Worm (Caenorhabditis elegans) whole organism, mixed stage, embryonic: ENCODE measurements around the gene C25E10.11.

ENCODE experiments used
- blmp-1 ChIP-seq: fragments of 150-350 bp; optimal IDR thresholded peaks from 2 replicates; lab custom pipeline; 2014; ENCODE audit warnings: missing biosample characterization, missing genetic modification characterization
- ceh-39 ChIP-seq: fragments of 150-350 bp; optimal IDR thresholded peaks from 2 replicates; lab custom pipeline; 2014; ENCODE audit warnings: missing biosample characterization, missing genetic modification characterization
- ceh-43 ChIP-seq: fragments of 200-800 bp; sonication (Bioruptor generic); optimal IDR thresholded peaks from 2 replicates; lab custom pipeline; 2018; ENCODE audit warnings: mild to moderate bottlenecking, missing genetic modification characterization, moderate library complexity, missing compliant biosample characterization
- ces-1 ChIP-seq: fragments of 150-350 bp; optimal IDR thresholded peaks from 2 replicates; lab custom pipeline; 2014; ENCODE audit warnings: missing biosample characterization, missing genetic modification reagents, missing genetic modification characterization
- cnd-1 ChIP-seq: fragments of 200-800 bp; sonication (Bioruptor generic); optimal IDR thresholded peaks from 2 replicates; lab custom pipeline; 2018; ENCODE audit warnings: mild to moderate bottlenecking, missing genetic modification characterization, missing compliant biosample characterization
- drap-1 ChIP-seq: fragments of 200-800 bp; sonication (Bioruptor generic); optimal IDR thresholded peaks from 3 replicates; lab custom pipeline; 2018; ENCODE audit warnings: mild to moderate bottlenecking, missing genetic modification characterization, missing compliant biosample characterization
- elt-1 ChIP-seq: sonication (generic microtip); optimal IDR thresholded peaks from 2 replicates; lab custom pipeline; 2017; ENCODE audit warnings: missing genetic modification characterization, mild to moderate bottlenecking, missing compliant biosample characterization, antibody characterized with exemption, moderate library complexity, borderline replicate concordance; ENCODE audit not compliant: insufficient read depth
- elt-3 ChIP-seq: fragments of 150-350 bp; optimal IDR thresholded peaks from 2 replicates; lab custom pipeline; 2014; ENCODE audit warnings: missing biosample characterization, missing genetic modification characterization
- flh-1 ChIP-seq: fragments of 200-800 bp; sonication (Bioruptor generic); optimal IDR thresholded peaks from 2 replicates; lab custom pipeline; 2018; ENCODE audit warnings: mild to moderate bottlenecking, missing genetic modification characterization, moderate library complexity, missing compliant biosample characterization
- ham-2 ChIP-seq: fragments of 200-800 bp; sonication (Bioruptor generic); optimal IDR thresholded peaks from 2 replicates; lab custom pipeline; 2018; ENCODE audit warnings: mild to moderate bottlenecking, missing genetic modification characterization, missing compliant biosample characterization
- hlh-1 ChIP-seq: fragments of 150-350 bp; optimal IDR thresholded peaks from 2 replicates; lab custom pipeline; 2014; ENCODE audit warnings: missing biosample characterization, missing genetic modification reagents, missing genetic modification characterization
- lin-13 ChIP-seq: fragments of 150-350 bp; optimal IDR thresholded peaks from 2 replicates; lab custom pipeline; 2014; ENCODE audit warnings: missing biosample characterization, missing genetic modification characterization
- lin-32 ChIP-seq: fragments of 200-800 bp; sonication (Bioruptor generic); optimal IDR thresholded peaks from 2 replicates; lab custom pipeline; 2018; ENCODE audit warnings: mild to moderate bottlenecking, missing genetic modification characterization, missing compliant biosample characterization
- lsy-2 ChIP-seq: fragments of 150-350 bp; optimal IDR thresholded peaks from 2 replicates; lab custom pipeline; 2014; ENCODE audit warnings: missing biosample characterization, missing genetic modification characterization
- mab-5 ChIP-seq: fragments of 150-350 bp; optimal IDR thresholded peaks from 2 replicates; lab custom pipeline; 2014; ENCODE audit warnings: missing biosample characterization, missing genetic modification characterization
- mep-1 ChIP-seq: fragments of 150-350 bp; optimal IDR thresholded peaks from 2 replicates; lab custom pipeline; 2017; ENCODE audit warnings: missing biosample characterization, missing genetic modification reagents, missing genetic modification characterization, inconsistent platforms
- mls-2 ChIP-seq: sonication (generic microtip); optimal IDR thresholded peaks from 2 replicates; lab custom pipeline; 2016; ENCODE audit warnings: mild to moderate bottlenecking, missing genetic modification characterization, moderate library complexity, missing compliant biosample characterization
- nhr-12 ChIP-seq: fragments of 150-350 bp; optimal IDR thresholded peaks from 2 replicates; lab custom pipeline; 2014; ENCODE audit warnings: missing biosample characterization, missing genetic modification characterization
- nhr-2 ChIP-seq: fragments of 150-350 bp; optimal IDR thresholded peaks from 2 replicates; lab custom pipeline; 2014; ENCODE audit warnings: missing biosample characterization, missing genetic modification characterization
- nhr-237 ChIP-seq: fragments of 150-350 bp; optimal IDR thresholded peaks from 2 replicates; lab custom pipeline; 2014; ENCODE audit warnings: missing biosample characterization, missing genetic modification characterization
- nhr-28 ChIP-seq: fragments of 150-350 bp; optimal IDR thresholded peaks from 2 replicates; lab custom pipeline; 2014; ENCODE audit warnings: missing biosample characterization, missing genetic modification characterization
- pha-4 ChIP-seq: fragments of 150-350 bp; optimal IDR thresholded peaks from 2 replicates; lab custom pipeline; 2018; ENCODE audit warnings: missing biosample characterization, missing genetic modification reagents, missing genetic modification characterization
- sem-2 ChIP-seq: fragments of 200-800 bp; sonication (Bioruptor generic); optimal IDR thresholded peaks from 2 replicates; lab custom pipeline; 2018; ENCODE audit warnings: mild to moderate bottlenecking, missing genetic modification characterization, missing compliant biosample characterization
- snpc-4 ChIP-seq: fragments of 150-350 bp; optimal IDR thresholded peaks from 2 replicates; lab custom pipeline; 2014; ENCODE audit warnings: missing biosample characterization, missing genetic modification characterization
- sptf-1 ChIP-seq: sonication (generic microtip); optimal IDR thresholded peaks from 2 replicates; lab custom pipeline; 2017; ENCODE audit warnings: mild to moderate bottlenecking, missing genetic modification characterization, moderate library complexity, missing compliant biosample characterization
- unc-120 ChIP-seq: sonication (generic microtip); optimal IDR thresholded peaks from 2 replicates; lab custom pipeline; 2017; ENCODE audit warnings: missing genetic modification characterization, missing compliant biosample characterization; ENCODE audit not compliant: poor library complexity, severe bottlenecking
- unc-62 ChIP-seq: fragments of 150-350 bp; optimal IDR thresholded peaks from 2 replicates; lab custom pipeline; 2014; ENCODE audit warnings: missing biosample characterization, missing genetic modification reagents, missing genetic modification characterization
- zip-8 ChIP-seq: fragments of 150-350 bp; optimal IDR thresholded peaks from 2 replicates; lab custom pipeline; 2014; ENCODE audit warnings: missing biosample characterization, missing genetic modification characterization
- ztf-11 ChIP-seq: fragments of 150-350 bp; optimal IDR thresholded peaks from 2 replicates; lab custom pipeline; 2014; ENCODE audit warnings: missing biosample characterization, missing genetic modification characterization

C25E10.11 gene

ce11 chrV:9096674-9097073 is 38.1 kb upstream of the C25E10.11 start:
- TF ChIP-seq snpc-4 (tag; lab: Kevin White, UChicago) (no peak), unc-62 (GFP tag; lab: Kevin White, UChicago) (no peak), ztf-11 (tag; lab: Kevin White, UChicago) (no peak), sem-2 (GFP tag; lab: Kevin White, UChicago) (no peak), unc-120 (no peak), ces-1 (GFP tag; lab: Kevin White, UChicago) (no peak), ham-2 (GFP tag; lab: Kevin White, UChicago) (no peak), hlh-1 (no peak), nhr-237 (tag; lab: Kevin White, UChicago) (no peak), lsy-2 (tag; lab: Kevin White, UChicago) (no peak), cnd-1 (tag; lab: Kevin White, UChicago) (no peak), flh-1 (GFP tag; lab: Kevin White, UChicago) (no peak), sptf-1 (tag; lab: Kevin White, UChicago) (no peak), nhr-28 (tag; lab: Kevin White, UChicago) (no peak), nhr-2 (tag; lab: Kevin White, UChicago) (no peak), blmp-1 (tag; lab: Kevin White, UChicago) (no peak)

DNA sequence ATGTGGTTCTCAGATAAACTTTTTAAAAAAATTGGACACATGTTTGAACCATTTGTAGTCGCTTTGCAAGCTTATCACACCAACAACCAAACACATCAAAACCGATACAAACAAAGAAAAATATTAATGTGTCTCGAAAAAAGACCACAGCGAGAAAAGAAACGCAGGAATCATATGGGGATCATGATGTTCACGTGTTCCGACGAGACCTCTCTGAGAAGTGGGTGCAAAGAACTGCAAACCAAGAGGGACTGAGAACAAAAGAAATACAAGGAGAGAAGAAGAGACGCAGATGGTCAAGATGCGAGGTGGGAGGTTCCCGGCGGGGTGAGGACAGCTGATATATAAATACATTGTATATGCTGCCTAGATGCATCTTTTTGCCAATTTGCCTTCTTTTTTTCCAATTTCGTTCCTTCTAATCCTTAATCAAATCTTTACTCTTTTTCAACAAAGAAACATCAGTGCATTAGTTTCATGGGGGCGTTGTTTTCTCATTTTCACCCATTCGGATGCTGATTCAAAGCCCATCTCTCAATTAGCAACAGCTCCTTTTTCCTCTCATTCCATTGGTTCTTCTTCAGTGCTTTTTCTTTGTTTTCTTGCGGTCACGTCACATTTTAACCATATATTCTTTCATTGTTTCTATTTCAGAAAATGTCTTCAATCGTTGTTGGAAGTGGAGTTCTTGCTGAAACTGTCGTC is 37.2 kb upstream of the C25E10.11 start, which contains the start of gene F21C10.10:
Gene F21C10.10, plus strand, starts transcription at position 655 of the 705 bp plus-strand sequence.
- TF ChIP-seq nhr-237 (tag; lab: Kevin White, UChicago), result peak; percentile 6
- TF ChIP-seq lin-32 (GFP tag; lab: Kevin White, UChicago), result no peak
- no peak for TF ChIP-seq sem-2 (GFP tag; lab: Kevin White, UChicago)
- TF ChIP-seq ces-1 (GFP tag; lab: Kevin White, UChicago), result peak; percentile 64
- peak; percentile 59 for TF ChIP-seq ceh-39 (tag; lab: Kevin White, UChicago)
- TF ChIP-seq zip-8 (tag; lab: Kevin White, UChicago), result no peak
- TF ChIP-seq unc-120, result peak; percentile 74
- TF ChIP-seq cnd-1 (tag; lab: Kevin White, UChicago), result peak; percentile 6
- TF ChIP-seq lsy-2 (tag; lab: Kevin White, UChicago), result peak; percentile 28
- TF ChIP-seq mep-1 (tag; lab: Kevin White, UChicago), result peak; percentile 62
- peak; percentile 61 for TF ChIP-seq pha-4 (tag; lab: Kevin White, UChicago)
- TF ChIP-seq hlh-1, result peak; percentile 88
- TF ChIP-seq unc-62 (GFP tag; lab: Kevin White, UChicago), result peak; percentile 87
- TF ChIP-seq elt-1 (tag; lab: Kevin White, UChicago), result peak; percentile 49
- TF ChIP-seq ztf-11 (tag; lab: Kevin White, UChicago), result no peak
- TF ChIP-seq nhr-2 (tag; lab: Kevin White, UChicago), result peak; percentile 72
- no peak for TF ChIP-seq nhr-12 (tag; lab: Kevin White, UChicago)
- TF ChIP-seq drap-1, result peak; percentile 29
- TF ChIP-seq snpc-4 (tag; lab: Kevin White, UChicago), result no peak
- no peak for TF ChIP-seq mls-2

DNA sequence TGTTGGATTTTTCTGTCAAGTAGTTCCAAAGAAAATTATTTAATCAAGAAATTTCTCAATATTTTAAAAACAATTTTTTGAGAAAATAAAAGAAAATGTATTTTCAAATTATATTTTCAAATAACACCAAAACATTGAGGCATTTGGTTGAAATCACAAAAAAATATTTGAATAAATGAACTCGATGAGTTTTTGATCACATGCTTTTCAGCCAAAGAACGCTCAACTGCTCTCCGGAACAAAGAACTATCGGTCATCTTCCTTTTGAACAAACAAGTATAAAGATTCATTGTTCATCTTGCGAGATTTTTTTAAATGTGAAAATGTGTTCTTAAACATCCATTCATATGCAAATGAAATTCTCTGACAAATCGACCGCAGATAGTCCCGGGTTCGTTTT is 36.4 kb upstream of the C25E10.11 start:
- TF ChIP-seq cnd-1 (tag; lab: Kevin White, UChicago), result no peak
- no peak for TF ChIP-seq mab-5
- no peak for TF ChIP-seq lin-32 (GFP tag; lab: Kevin White, UChicago)
- TF ChIP-seq snpc-4 (tag; lab: Kevin White, UChicago), result no peak
- TF ChIP-seq nhr-12 (tag; lab: Kevin White, UChicago), result no peak
- TF ChIP-seq nhr-237 (tag; lab: Kevin White, UChicago), result no peak
- no peak for TF ChIP-seq elt-3 (tag; lab: Kevin White, UChicago)
- TF ChIP-seq lin-13 (tag; lab: Kevin White, UChicago), result no peak
- TF ChIP-seq mls-2, result no peak
- TF ChIP-seq unc-120, result no peak
- no peak for TF ChIP-seq ceh-39 (tag; lab: Kevin White, UChicago)
- TF ChIP-seq lsy-2 (tag; lab: Kevin White, UChicago), result no peak
- no peak for TF ChIP-seq drap-1
- TF ChIP-seq sem-2 (GFP tag; lab: Kevin White, UChicago), result no peak
- TF ChIP-seq ces-1 (GFP tag; lab: Kevin White, UChicago), result no peak
- TF ChIP-seq ceh-43 (GFP tag; lab: Kevin White, UChicago), result no peak
- TF ChIP-seq zip-8 (tag; lab: Kevin White, UChicago), result no peak

- no peak for TF ChIP-seq flh-1 (GFP tag; lab: Kevin White, UChicago)
- TF ChIP-seq ceh-43 (GFP tag; lab: Kevin White, UChicago), result no peak
- TF ChIP-seq hlh-1, result peak; percentile 69
- TF ChIP-seq, all 35 proteins: peak for 1
These were observed 35.6 kb upstream of the C25E10.11 start for ce11 chrV:9094060-9094628.
